Worm (Caenorhabditis elegans) whole organism, L4 larva: Measurements from ENCODE around the gene pzf-1.

ENCODE experiments used
- D1046.2 ChIP-seq: fragments of 200-800 bp; sonication (Bioruptor generic); IDR thresholded peaks from 2 replicates; pipeline ENCODE4 v1.3.6; 2022; ENCODE audit warnings: missing genetic modification characterization, missing compliant biosample characterization
- F49E8.2 ChIP-seq: sonication (generic microtip); optimal IDR thresholded peaks from 2 replicates; lab custom pipeline; 2016; ENCODE audit warnings: missing compliant biosample characterization, mild to moderate bottlenecking, missing genetic modification characterization, borderline replicate concordance
- R02D3.7 ChIP-seq: fragments of 150-350 bp; sonication (generic microtip); optimal IDR thresholded peaks from 3 replicates; lab custom pipeline; 2014; ENCODE audit warnings: missing biosample characterization, missing genetic modification characterization
- T20F7.1 ChIP-seq: fragments of 200-800 bp; sonication (Bioruptor generic); optimal IDR thresholded peaks from 2 replicates; lab custom pipeline; 2018; ENCODE audit warnings: mild to moderate bottlenecking, missing genetic modification characterization, missing compliant biosample characterization
- T26A8.4 ChIP-seq: fragments of 200-800 bp; sonication (Bioruptor generic); IDR thresholded peaks from 2 replicates; pipeline ENCODE4 v1.3.6; 2022; ENCODE audit warnings: missing genetic modification characterization, missing compliant biosample characterization
- Y75B8A.6 ChIP-seq: fragments of 200-800 bp; sonication (Bioruptor generic); IDR thresholded peaks from 2 replicates; pipeline ENCODE4 v1.3.6; 2022; ENCODE audit warnings: missing genetic modification reagents, missing genetic modification characterization, missing compliant biosample characterization
- ZK546.5 ChIP-seq, 2 experiments: sonication (generic microtip); optimal IDR thresholded peaks; 2 replicates each; lab custom pipeline; 2017; ENCODE audit warnings: missing biosample characterization in 2 of 2, missing genetic modification characterization in 2 of 2
- arid-1 ChIP-seq: fragments of 200-800 bp; sonication (Bioruptor generic); conservative IDR thresholded peaks from 2 replicates; pipeline ENCODE4 v1.3.6; 2022; ENCODE audit warnings: missing genetic modification reagents, missing genetic modification characterization, missing compliant biosample characterization
- ceh-44 ChIP-seq: fragments of 200-800 bp; sonication (Bioruptor generic); IDR thresholded peaks from 2 replicates; pipeline ENCODE4 v1.3.6; 2022; ENCODE audit warnings: missing genetic modification reagents, missing genetic modification characterization, missing compliant biosample characterization
- ces-1 ChIP-seq: fragments of 150-350 bp; sonication (generic microtip); optimal IDR thresholded peaks from 4 replicates; lab custom pipeline; 2014; ENCODE audit warnings: missing biosample characterization, missing genetic modification reagents, missing genetic modification characterization
- cey-2 ChIP-seq: sonication (generic microtip); optimal IDR thresholded peaks from 3 replicates; lab custom pipeline; 2017; ENCODE audit warnings: missing genetic modification characterization, mild to moderate bottlenecking, missing compliant biosample characterization, antibody characterized with exemption, borderline replicate concordance; ENCODE audit not compliant: insufficient read depth
- daf-16 ChIP-seq, 3 experiments: sonication (generic microtip); optimal IDR thresholded peaks; 2 replicates each; lab custom pipeline; 2016 to 2017; ENCODE audit warnings: missing genetic modification characterization in 3 of 3, missing genetic modification reagents in 3 of 3, mild to moderate bottlenecking in 2 of 3, missing compliant biosample characterization in 2 of 3, missing biosample characterization in 1 of 3, moderate library complexity in 1 of 3
- dmd-6 ChIP-seq: fragments of 200-800 bp; sonication (Bioruptor generic); IDR thresholded peaks from 2 replicates; pipeline ENCODE4 v1.3.6; 2022; ENCODE audit warnings: missing genetic modification reagents, missing genetic modification characterization, missing compliant biosample characterization
- duxl-1 ChIP-seq: sonication (generic microtip); optimal IDR thresholded peaks from 2 replicates; lab custom pipeline; 2016; ENCODE audit warnings: mild to moderate bottlenecking, missing genetic modification characterization, moderate library complexity, missing compliant biosample characterization; ENCODE audit not compliant: poor library complexity
- fkh-10 ChIP-seq: fragments of 150-350 bp; optimal IDR thresholded peaks from 2 replicates; lab custom pipeline; 2014; ENCODE audit warnings: missing biosample characterization, missing genetic modification reagents, missing genetic modification characterization
- fos-1 ChIP-seq: fragments of 150-350 bp; optimal IDR thresholded peaks from 2 replicates; lab custom pipeline; 2014; ENCODE audit warnings: missing biosample characterization, missing genetic modification characterization
- gei-8 ChIP-seq: fragments of 200-800 bp; sonication (Bioruptor generic); optimal IDR thresholded peaks from 2 replicates; lab custom pipeline; 2018; ENCODE audit warnings: mild to moderate bottlenecking, missing genetic modification characterization, missing compliant biosample characterization
- lin-1 ChIP-seq: fragments of 200-800 bp; sonication (Bioruptor generic); IDR thresholded peaks from 2 replicates; pipeline ENCODE4 v1.3.6; 2022; ENCODE audit warnings: missing genetic modification reagents, missing genetic modification characterization, missing compliant biosample characterization
- lin-13 ChIP-seq: fragments of 150-350 bp; optimal IDR thresholded peaks from 2 replicates; lab custom pipeline; 2014; ENCODE audit warnings: missing biosample characterization, missing genetic modification reagents, missing genetic modification characterization
- lin-29 ChIP-seq: fragments of 200-800 bp; sonication (Bioruptor generic); IDR thresholded peaks from 2 replicates; pipeline ENCODE4 v1.3.6; 2022; ENCODE audit warnings: missing genetic modification reagents, missing genetic modification characterization, missing compliant biosample characterization
- lin-38 ChIP-seq: fragments of 200-800 bp; sonication (Bioruptor generic); IDR thresholded peaks from 2 replicates; pipeline ENCODE4 v1.3.6; 2022; ENCODE audit warnings: missing genetic modification reagents, missing genetic modification characterization, missing compliant biosample characterization
- lir-3 ChIP-seq: sonication (generic microtip); optimal IDR thresholded peaks from 2 replicates; lab custom pipeline; 2016; ENCODE audit warnings: mild to moderate bottlenecking, missing genetic modification characterization, missing compliant biosample characterization
- madf-5 ChIP-seq, 2 experiments: fragments of 200-800 bp; sonication (Bioruptor generic); IDR thresholded peaks; 2 replicates each; pipeline ENCODE4 v1.3.6; 2022; ENCODE audit warnings: missing compliant biosample characterization in 2 of 2, missing genetic modification characterization in 2 of 2
- madf-9 ChIP-seq: fragments of 200-800 bp; sonication (Bioruptor generic); conservative IDR thresholded peaks from 2 replicates; pipeline ENCODE4 v1.3.6; 2022; ENCODE audit warnings: missing genetic modification reagents, missing genetic modification characterization, missing compliant biosample characterization
- mep-1 ChIP-seq: fragments of 150-350 bp; sonication (generic microtip); optimal IDR thresholded peaks from 3 replicates; lab custom pipeline; 2014; ENCODE audit warnings: missing biosample characterization, missing genetic modification characterization
- mxl-3 ChIP-seq: fragments of 200-800 bp; sonication (Bioruptor generic); optimal IDR thresholded peaks from 2 replicates; lab custom pipeline; 2018; ENCODE audit warnings: mild to moderate bottlenecking, missing genetic modification characterization, missing compliant biosample characterization
- nhr-11 ChIP-seq: fragments of 150-350 bp; optimal IDR thresholded peaks from 2 replicates; lab custom pipeline; 2014; ENCODE audit warnings: missing biosample characterization, missing genetic modification characterization
- nhr-25 ChIP-seq: sonication (generic microtip); optimal IDR thresholded peaks from 2 replicates; lab custom pipeline; 2017; ENCODE audit warnings: missing genetic modification characterization, mild to moderate bottlenecking, missing compliant biosample characterization, antibody characterized with exemption, moderate library complexity, borderline replicate concordance; ENCODE audit not compliant: insufficient read depth
- nhr-28 ChIP-seq: fragments of 150-350 bp; optimal IDR thresholded peaks from 2 replicates; lab custom pipeline; 2014; ENCODE audit warnings: missing biosample characterization, missing genetic modification characterization
- nhr-42 ChIP-seq: fragments of 200-800 bp; sonication (Bioruptor generic); IDR thresholded peaks from 2 replicates; pipeline ENCODE4 v1.3.6; 2022; ENCODE audit warnings: missing genetic modification characterization, missing compliant biosample characterization
- nhr-48 ChIP-seq: sonication (generic microtip); optimal IDR thresholded peaks from 2 replicates; lab custom pipeline; 2016; ENCODE audit warnings: mild to moderate bottlenecking, missing genetic modification characterization, missing compliant biosample characterization
- nhr-6 ChIP-seq: fragments of 150-350 bp; optimal IDR thresholded peaks from 2 replicates; lab custom pipeline; 2014; ENCODE audit warnings: missing biosample characterization, missing genetic modification characterization
- nhr-76 ChIP-seq: fragments of 150-350 bp; optimal IDR thresholded peaks from 2 replicates; lab custom pipeline; 2014; ENCODE audit warnings: missing biosample characterization, missing genetic modification characterization
- pqm-1 ChIP-seq: sonication (generic microtip); optimal IDR thresholded peaks from 2 replicates; lab custom pipeline; 2017; ENCODE audit warnings: missing biosample characterization, missing genetic modification characterization
- rbr-2 ChIP-seq: sonication (generic microtip); optimal IDR thresholded peaks from 2 replicates; lab custom pipeline; 2016; ENCODE audit warnings: missing genotype, missing genetic modification characterization, missing compliant biosample characterization
- snpc-1.2 ChIP-seq: fragments of 200-800 bp; sonication (Bioruptor generic); IDR thresholded peaks from 2 replicates; pipeline ENCODE4 v1.3.6; 2022; ENCODE audit warnings: missing genetic modification reagents, missing genetic modification characterization, missing compliant biosample characterization
- spr-1 ChIP-seq: sonication (generic microtip); optimal IDR thresholded peaks from 2 replicates; lab custom pipeline; 2016; ENCODE audit warnings: mild to moderate bottlenecking, missing genetic modification characterization, missing compliant biosample characterization
- tra-1 ChIP-seq: fragments of 200-800 bp; sonication (Bioruptor generic); IDR thresholded peaks from 2 replicates; pipeline ENCODE4 v1.3.6; 2022; ENCODE audit warnings: missing genetic modification reagents, missing genetic modification characterization, missing compliant biosample characterization
- unc-39 ChIP-seq: sonication (generic microtip); optimal IDR thresholded peaks from 2 replicates; lab custom pipeline; 2017; ENCODE audit warnings: missing biosample characterization, missing genetic modification characterization
- unc-62 ChIP-seq, 3 experiments: fragments of 150-350 bp in 1 of 3; sonication (generic microtip); optimal IDR thresholded peaks in 2 of 3; peaks in 1 of 3; 1 replicate in 1 of 3; 2 replicates in 2 of 3; lab custom pipeline; 2014 to 2017; ENCODE audit warnings: missing biosample characterization in 3 of 3, missing genetic modification characterization in 3 of 3, missing genetic modification reagents in 3 of 3, missing genotype in 1 of 3
- zip-11 ChIP-seq: fragments of 200-800 bp; sonication (Bioruptor generic); IDR thresholded peaks from 2 replicates; pipeline ENCODE4 v1.3.6; 2022; ENCODE audit warnings: missing genetic modification characterization, missing compliant biosample characterization
- ztf-7 ChIP-seq: fragments of 150-350 bp; optimal IDR thresholded peaks from 2 replicates; lab custom pipeline; 2014; ENCODE audit warnings: missing biosample characterization, missing genetic modification characterization

pzf-1 gene

DNA sequence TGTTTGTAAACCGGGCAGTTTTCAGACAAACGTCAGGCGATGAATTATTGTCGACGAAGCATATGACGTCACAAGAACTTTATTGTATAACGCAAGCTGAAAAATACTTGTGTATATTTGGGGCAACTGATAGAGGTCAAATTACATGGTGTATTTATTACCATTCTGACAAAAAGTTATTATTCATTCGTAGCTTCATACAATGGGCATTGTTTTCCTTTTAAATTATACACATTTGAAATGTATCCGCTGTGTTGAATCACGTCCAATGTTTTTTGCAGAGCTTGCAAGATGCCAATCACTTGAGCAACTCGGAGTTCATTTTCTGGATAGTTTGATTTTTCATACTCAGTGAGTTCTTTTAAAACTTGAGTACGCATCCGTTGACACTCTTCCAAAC is 5.2 kb downstream of the pzf-1 start, which contains the start of gene F35E8.13 (continued):
- TF ChIP-seq mxl-3, result no peak

DNA sequence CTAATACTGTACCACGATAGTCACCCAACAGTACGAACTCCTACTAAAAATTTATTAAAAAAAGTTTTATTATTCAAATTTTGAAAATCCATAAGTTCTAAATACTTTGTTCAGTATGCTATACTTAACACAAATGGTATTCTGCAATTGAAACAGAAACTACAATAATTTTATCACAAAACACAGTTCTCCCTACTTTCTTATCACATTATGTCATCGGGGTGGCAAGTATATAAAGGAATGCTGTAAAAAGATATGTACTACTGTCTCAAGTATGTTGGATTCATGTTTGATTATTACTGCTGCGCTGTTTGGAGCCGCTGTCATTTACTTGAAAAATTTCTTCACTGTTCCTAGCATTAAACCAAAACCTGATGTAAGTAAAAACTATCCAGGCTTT is 7.1 kb downstream of the pzf-1 start, which contains the start of gene cdr-1:
TSS of gene cdr-1 (plus strand) at position 208 of the 400 bp plus-strand sequence.
- no peak for TF ChIP-seq nhr-6 (tag; lab: Kevin White, UChicago)
- TF ChIP-seq lin-13 (GFP tag; lab: Kevin White, UChicago), result no peak
- TF ChIP-seq D1046.2 (GFP tag; lab: Robert Waterston, UW), result no peak
- no peak for TF ChIP-seq nhr-48
- TF ChIP-seq dmd-6 (GFP tag; lab: Robert Waterston, UW), result no peak
- no peak for TF ChIP-seq madf-9 (GFP tag; lab: Robert Waterston, UW)
- TF ChIP-seq ztf-7 (tag; lab: Kevin White, UChicago), result no peak
- no peak for TF ChIP-seq fos-1 (tag; lab: Kevin White, UChicago)
- TF ChIP-seq nhr-42 (GFP tag; lab: Robert Waterston, UW), result no peak
- TF ChIP-seq nhr-28 (tag; lab: Kevin White, UChicago), result peak; percentile 93
- peak; percentile 39 for TF ChIP-seq pqm-1
- no peak for TF ChIP-seq nhr-11 (tag; lab: Kevin White, UChicago)
- TF ChIP-seq ces-1, result no peak
- no peak for TF ChIP-seq rbr-2
- TF ChIP-seq unc-62 (GFP tag; optimal IDR thresholded peaks at IDR 0.05 in 1 of 2; lab: Kevin White, UChicago), result peak in 1 of 2 experiments; percentile 36
- TF ChIP-seq unc-62 (tag; optimal IDR thresholded peaks at IDR 0.05; lab: Kevin White, UChicago), result no peak
- TF ChIP-seq mep-1 (tag; lab: Kevin White, UChicago), result no peak
- TF ChIP-seq F49E8.2 (tag; lab: Kevin White, UChicago), result no peak
- TF ChIP-seq nhr-25 (tag; lab: Kevin White, UChicago), result no peak
- TF ChIP-seq ZK546.5 (tag; optimal IDR thresholded peaks at IDR 0.05; lab: Kevin White, UChicago), result no peak

DNA sequence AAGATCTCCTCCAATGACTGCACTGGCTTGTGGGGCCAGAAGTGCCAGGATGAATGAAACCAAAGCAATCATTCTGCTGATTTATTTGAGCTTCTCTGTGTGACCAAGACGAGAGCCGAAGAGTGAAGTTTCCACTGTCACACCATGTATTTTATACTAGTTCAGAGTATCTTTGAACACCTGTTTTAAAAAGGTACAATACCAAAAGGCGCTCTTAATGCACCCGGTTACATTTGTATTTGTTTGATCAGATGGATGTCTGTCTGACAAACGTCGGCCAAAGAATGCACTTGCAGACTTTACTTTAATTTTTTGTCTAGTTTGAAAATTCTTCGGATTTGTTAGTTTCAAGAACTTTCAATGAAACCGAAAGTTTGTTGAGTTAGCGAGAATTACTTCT is 8.0 kb downstream of the pzf-1 start, which contains the start of gene F35E8.10:
TSS of gene F35E8.10 (minus strand) at position 101 of the 400 bp plus-strand sequence.
- TF ChIP-seq arid-1 (GFP tag; lab: Robert Waterston, UW), result no peak
- TF ChIP-seq nhr-48, result no peak
- no peak for TF ChIP-seq nhr-76 (tag; lab: Kevin White, UChicago)
- no peak for TF ChIP-seq gei-8
- no peak for TF ChIP-seq tra-1 (GFP tag; lab: Robert Waterston, UW)
- TF ChIP-seq cey-2 (tag; lab: Kevin White, UChicago), result no peak
- no peak for TF ChIP-seq ces-1

DNA sequence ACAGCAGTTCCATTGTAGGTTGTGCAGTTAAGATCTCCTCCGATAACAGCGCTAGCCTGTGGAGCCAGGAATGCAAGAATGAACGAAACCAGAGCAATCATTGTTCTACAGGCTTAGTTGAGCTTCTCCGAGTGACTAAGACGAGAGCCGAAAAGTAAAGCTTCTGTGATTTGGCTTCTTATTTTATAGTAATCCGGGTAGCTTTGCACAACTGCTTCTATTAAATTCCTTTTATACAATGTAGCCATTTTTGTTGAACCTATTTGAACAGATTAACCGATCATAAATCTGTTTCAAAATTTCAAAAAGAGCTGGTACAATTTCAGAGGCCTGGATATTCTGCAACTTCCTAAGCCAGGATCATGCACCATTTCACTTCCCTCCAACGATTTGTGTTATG is 10.8 kb downstream of the pzf-1 start, which contains the start of gene F35E8.9:
TSS of gene F35E8.9 (minus strand) at position 101 of the 400 bp plus-strand sequence.
- TF ChIP-seq spr-1 (no peak), R02D3.7 (no peak), D1046.2 (GFP tag; lab: Robert Waterston, UW) (no peak), cey-2 (tag; lab: Kevin White, UChicago) (no peak)

DNA sequence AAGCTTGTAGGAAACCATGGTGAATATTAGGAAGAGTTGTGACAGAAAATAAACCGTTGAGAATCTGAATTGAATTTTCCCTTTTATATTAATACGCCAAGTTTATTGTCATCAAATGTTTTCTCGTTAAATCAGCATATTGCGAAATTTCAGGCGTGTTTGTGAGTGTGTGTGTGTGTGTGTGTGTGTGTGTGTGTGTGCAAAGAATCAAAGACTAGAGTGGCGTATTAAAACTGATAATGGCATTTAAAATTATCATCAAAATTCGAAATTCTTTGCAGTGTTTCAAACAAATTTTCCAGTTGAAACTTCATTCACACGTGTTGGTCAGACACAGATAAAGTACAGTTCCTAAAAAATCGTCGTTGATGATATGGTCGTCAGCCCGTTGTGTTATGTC is 12.3 kb downstream of the pzf-1 start, which contains the start of gene gst-38:
TSS of gene gst-38 (minus strand) at position 152 of the 400 bp plus-strand sequence.
- no peak for TF ChIP-seq T26A8.4
- TF ChIP-seq R02D3.7, result no peak
- TF ChIP-seq duxl-1, result no peak
- TF ChIP-seq spr-1, result no peak
- 0 out of 2 replicates have a peak, but pooled peaks have one; percentile 18 for TF ChIP-seq lin-1 (GFP tag; lab: Robert Waterston, UW)
- no peak for TF ChIP-seq ceh-44
- TF ChIP-seq madf-5 (GFP tag; IDR thresholded peaks at IDR 0.05; lab: Robert Waterston, UW), result no peak
- no peak for TF ChIP-seq unc-39
- no peak for TF ChIP-seq T20F7.1
- TF ChIP-seq dmd-6 (GFP tag; lab: Robert Waterston, UW), result peak; percentile 85
- TF ChIP-seq snpc-1.2, result no peak
- TF ChIP-seq ZK546.5 (tag; optimal IDR thresholded peaks at IDR 0.05; lab: Kevin White, UChicago), result no peak
- TF ChIP-seq Y75B8A.6 (GFP tag; lab: Robert Waterston, UW), result no peak
- no peak for TF ChIP-seq ces-1
- TF ChIP-seq lir-3 (tag; lab: Kevin White, UChicago), result no peak
- TF ChIP-seq lin-29, result no peak
- TF ChIP-seq pqm-1, result peak; percentile 72
- no peak for TF ChIP-seq lin-38 (GFP tag; lab: Robert Waterston, UW)
- no peak for TF ChIP-seq daf-16 (GFP tag; optimal IDR thresholded peaks at IDR 0.05; lab: Kevin White, UChicago)
- peak; percentile 79 for TF ChIP-seq daf-16 (tag; optimal IDR thresholded peaks at IDR 0.05; lab: Kevin White, UChicago)
- TF ChIP-seq zip-11 (GFP tag; lab: Robert Waterston, UW), result no peak
- TF ChIP-seq fkh-10 (GFP tag; lab: Kevin White, UChicago), result no peak
- TF ChIP-seq mxl-3, result peak; percentile 51
